Worm (Caenorhabditis elegans) whole organism, L1 larva: ENCODE results near the gene his-73.

Source experiments
- C16A3.4 ChIP-seq: fragments of 150-350 bp; optimal IDR thresholded peaks from 2 replicates; lab custom pipeline; 2014; ENCODE audit warnings: missing biosample characterization, missing genetic modification characterization
- C34B4.2 ChIP-seq: sonication (generic microtip); optimal IDR thresholded peaks from 2 replicates; lab custom pipeline; 2017; ENCODE audit warnings: mild to moderate bottlenecking, missing genetic modification characterization, missing compliant biosample characterization
- Y116A8C.19 ChIP-seq: sonication (generic microtip); optimal IDR thresholded peaks from 2 replicates; lab custom pipeline; 2016; ENCODE audit warnings: missing compliant biosample characterization, missing genetic modification characterization, borderline replicate concordance
- alr-1 ChIP-seq: fragments of 200-800 bp; sonication (Bioruptor generic); optimal IDR thresholded peaks from 2 replicates; lab custom pipeline; 2018; ENCODE audit warnings: borderline replicate concordance, mild to moderate bottlenecking, missing genetic modification characterization, missing compliant biosample characterization
- ceh-8 ChIP-seq: fragments of 200-800 bp; sonication (Bioruptor generic); optimal IDR thresholded peaks from 2 replicates; lab custom pipeline; 2018; ENCODE audit warnings: mild to moderate bottlenecking, missing genetic modification characterization, moderate library complexity, missing compliant biosample characterization
- ceh-90 ChIP-seq: sonication (generic microtip); optimal IDR thresholded peaks from 2 replicates; lab custom pipeline; 2016; ENCODE audit warnings: missing genetic modification characterization, missing compliant biosample characterization
- ces-1 ChIP-seq: fragments of 150-350 bp; optimal IDR thresholded peaks from 2 replicates; lab custom pipeline; 2014; ENCODE audit warnings: missing biosample characterization, missing genetic modification reagents, missing genetic modification characterization
- efl-1 ChIP-seq, 4 experiments: fragments of 150-350 bp; optimal IDR thresholded peaks in 3 of 4; peaks in 1 of 4; 1 replicate in 1 of 4; 2 replicates in 3 of 4; lab custom pipeline; 2014; ENCODE audit warnings: missing biosample characterization in 2 of 4, missing genetic modification characterization in 2 of 4, missing genetic modification reagents in 2 of 4
- efl-3 ChIP-seq: fragments of 200-800 bp; sonication (Bioruptor generic); optimal IDR thresholded peaks from 2 replicates; lab custom pipeline; 2018; ENCODE audit warnings: mild to moderate bottlenecking, missing genetic modification characterization, missing compliant biosample characterization
- egl-13 ChIP-seq: sonication (generic microtip); optimal IDR thresholded peaks from 2 replicates; lab custom pipeline; 2016; ENCODE audit warnings: missing genotype, missing genetic modification reagents, missing genetic modification characterization, missing compliant biosample characterization
- egl-27 ChIP-seq, 2 experiments: fragments of 150-350 bp in 1 of 2; sonication (generic microtip); optimal IDR thresholded peaks; 3 replicates each; lab custom pipeline; 2017 to 2018; ENCODE audit warnings: missing biosample characterization in 2 of 2, missing genetic modification characterization in 2 of 2, missing genetic modification reagents in 2 of 2
- elt-2 ChIP-seq: sonication (generic microtip); optimal IDR thresholded peaks from 2 replicates; lab custom pipeline; 2016; ENCODE audit warnings: missing genetic modification characterization, mild to moderate bottlenecking, inconsistent platforms, missing compliant biosample characterization, missing genetic modification reagents
- ets-5 ChIP-seq: fragments of 200-800 bp; sonication (Bioruptor generic); IDR thresholded peaks from 2 replicates; pipeline ENCODE4 v1.3.6; 2022; ENCODE audit warnings: missing genetic modification characterization, missing compliant biosample characterization
- fkh-10 ChIP-seq: sonication (generic microtip); optimal IDR thresholded peaks from 2 replicates; lab custom pipeline; 2017; ENCODE audit warnings: missing biosample characterization, missing genetic modification reagents, missing genetic modification characterization
- fkh-4 ChIP-seq: sonication (generic microtip); optimal IDR thresholded peaks from 2 replicates; lab custom pipeline; 2016; ENCODE audit warnings: missing compliant biosample characterization, missing genetic modification characterization, borderline replicate concordance
- fkh-8 ChIP-seq: sonication (generic microtip); optimal IDR thresholded peaks from 2 replicates; lab custom pipeline; 2016; ENCODE audit warnings: mild to moderate bottlenecking, missing genetic modification characterization, missing compliant biosample characterization
- fos-1 ChIP-seq: fragments of 150-350 bp; optimal IDR thresholded peaks from 2 replicates; lab custom pipeline; 2014; ENCODE audit warnings: missing biosample characterization, missing genetic modification characterization
- grh-1 ChIP-seq: fragments of 200-800 bp; sonication (Bioruptor generic); IDR thresholded peaks from 2 replicates; pipeline ENCODE4 v1.3.6; 2022; ENCODE audit warnings: missing genetic modification reagents, missing genetic modification characterization, missing compliant biosample characterization
- hlh-17 ChIP-seq: fragments of 200-800 bp; sonication (Bioruptor generic); optimal IDR thresholded peaks from 2 replicates; lab custom pipeline; 2018; ENCODE audit warnings: missing genetic modification characterization, mild to moderate bottlenecking, missing compliant biosample characterization, moderate library complexity, borderline replicate concordance
- hlh-4 ChIP-seq: sonication (generic microtip); optimal IDR thresholded peaks from 2 replicates; lab custom pipeline; 2016; ENCODE audit warnings: mild to moderate bottlenecking, missing genetic modification characterization, missing compliant biosample characterization
- isw-1 ChIP-seq: fragments of 200-800 bp; sonication (Bioruptor generic); IDR thresholded peaks from 2 replicates; pipeline ENCODE4 v1.3.6; 2022; ENCODE audit warnings: missing genetic modification characterization, missing compliant biosample characterization
- lin-39 ChIP-seq: fragments of 150-350 bp; optimal IDR thresholded peaks from 2 replicates; lab custom pipeline; 2014; ENCODE audit warnings: missing biosample characterization, missing genetic modification reagents, missing genetic modification characterization
- lir-3 ChIP-seq: sonication (generic microtip); optimal IDR thresholded peaks from 2 replicates; lab custom pipeline; 2016; ENCODE audit warnings: mild to moderate bottlenecking, missing genetic modification characterization, moderate library complexity, missing compliant biosample characterization; ENCODE audit not compliant: poor library complexity
- mef-2 ChIP-seq: fragments of 150-350 bp; optimal IDR thresholded peaks from 2 replicates; lab custom pipeline; 2014; ENCODE audit warnings: missing biosample characterization, missing genetic modification characterization
- nhr-11 ChIP-seq: fragments of 150-350 bp; optimal IDR thresholded peaks from 2 replicates; lab custom pipeline; 2014; ENCODE audit warnings: missing biosample characterization, missing genetic modification characterization
- nhr-12 ChIP-seq: sonication (generic microtip); optimal IDR thresholded peaks from 2 replicates; lab custom pipeline; 2017; ENCODE audit warnings: missing biosample characterization, missing genetic modification characterization
- nhr-28 ChIP-seq: fragments of 150-350 bp; optimal IDR thresholded peaks from 2 replicates; lab custom pipeline; 2014; ENCODE audit warnings: missing biosample characterization, missing genetic modification characterization
- nhr-71 ChIP-seq: sonication (generic microtip); optimal IDR thresholded peaks from 2 replicates; lab custom pipeline; 2016; ENCODE audit warnings: mild to moderate bottlenecking, missing genetic modification characterization, moderate library complexity, missing compliant biosample characterization
- nhr-76 ChIP-seq: sonication (generic microtip); optimal IDR thresholded peaks from 2 replicates; lab custom pipeline; 2017; ENCODE audit warnings: missing biosample characterization, missing genetic modification characterization
- nhr-85 ChIP-seq: sonication (generic microtip); peaks from one replicate; lab custom pipeline; 2016; ENCODE audit warnings: missing genetic modification characterization, inconsistent platforms, missing compliant biosample characterization
- nhr-90 ChIP-seq: sonication (generic microtip); optimal IDR thresholded peaks from 2 replicates; lab custom pipeline; 2016; ENCODE audit warnings: mild to moderate bottlenecking, missing genetic modification characterization, missing compliant biosample characterization; ENCODE audit not compliant: poor library complexity
- pag-3 ChIP-seq: sonication (generic microtip); optimal IDR thresholded peaks from 2 replicates; lab custom pipeline; 2017; ENCODE audit warnings: missing genetic modification characterization, mild to moderate bottlenecking, missing compliant biosample characterization, antibody characterized with exemption, borderline replicate concordance; ENCODE audit not compliant: insufficient read depth
- skn-1 ChIP-seq: fragments of 150-350 bp; optimal IDR thresholded peaks from 2 replicates; lab custom pipeline; 2014; ENCODE audit warnings: missing biosample characterization, missing genetic modification characterization
- snu-23 ChIP-seq: sonication (generic microtip); optimal IDR thresholded peaks from 2 replicates; lab custom pipeline; 2016; ENCODE audit warnings: missing genetic modification characterization, missing compliant biosample characterization
- sup-37 ChIP-seq: fragments of 200-800 bp; sonication (Bioruptor generic); optimal IDR thresholded peaks from 2 replicates; lab custom pipeline; 2018; ENCODE audit warnings: mild to moderate bottlenecking, missing genetic modification characterization, missing compliant biosample characterization
- swsn-7 ChIP-seq: sonication (generic microtip); optimal IDR thresholded peaks from 2 replicates; lab custom pipeline; 2016; ENCODE audit warnings: missing genetic modification characterization, missing compliant biosample characterization
- tbx-2 ChIP-seq: sonication (generic microtip); optimal IDR thresholded peaks from 2 replicates; lab custom pipeline; 2016; ENCODE audit warnings: missing genetic modification characterization, missing compliant biosample characterization
- tlp-1 ChIP-seq: fragments of 150-350 bp; optimal IDR thresholded peaks from 2 replicates; lab custom pipeline; 2014; ENCODE audit warnings: missing biosample characterization, missing genetic modification characterization
- unc-130 ChIP-seq: fragments of 150-350 bp; optimal IDR thresholded peaks from 2 replicates; lab custom pipeline; 2017; ENCODE audit warnings: missing biosample characterization, missing genetic modification characterization, inconsistent platforms
- unc-62 ChIP-seq: fragments of 150-350 bp; optimal IDR thresholded peaks from 2 replicates; lab custom pipeline; 2014; ENCODE audit warnings: missing biosample characterization, missing genetic modification reagents, missing genetic modification characterization
- vab-15 ChIP-seq: sonication (generic microtip); optimal IDR thresholded peaks from 2 replicates; lab custom pipeline; 2017; ENCODE audit warnings: missing genotype, mild to moderate bottlenecking, missing genetic modification characterization, missing compliant biosample characterization
- zip-4 ChIP-seq: fragments of 200-800 bp; sonication (Bioruptor generic); optimal IDR thresholded peaks from 2 replicates; lab custom pipeline; 2018; ENCODE audit warnings: mild to moderate bottlenecking, missing genetic modification characterization, moderate library complexity, missing compliant biosample characterization

his-73 gene

ce11 chrII:13195163-13195562 is 11.7 kb downstream of the his-73 start, which contains the start of gene lec-1 (continued):
- TF ChIP-seq swsn-7 (tag; lab: Kevin White, UChicago), result peak; percentile 48
- TF ChIP-seq efl-1 (optimal IDR thresholded peaks at IDR 0.05; lab: Kevin White, UChicago), result peak; percentile 64 to 77
- TF ChIP-seq efl-1 (GFP tag; optimal IDR thresholded peaks at IDR 0.05 in 1 of 2; lab: Kevin White, UChicago), result peak; percentile 15 to 50
- TF ChIP-seq unc-62 (GFP tag; lab: Kevin White, UChicago), result no peak
- TF ChIP-seq Y116A8C.19 (tag; lab: Kevin White, UChicago), result no peak
- no peak for TF ChIP-seq zip-4 (GFP tag; lab: Kevin White, UChicago)
- no peak for TF ChIP-seq nhr-90 (tag; lab: Kevin White, UChicago)
- peak; percentile 11 for TF ChIP-seq C16A3.4
- peak; percentile 80 for TF ChIP-seq nhr-85 (tag; lab: Kevin White, UChicago)
- TF ChIP-seq fkh-10 (GFP tag; lab: Kevin White, UChicago), result peak; percentile 5
- peak; percentile 46 for TF ChIP-seq fos-1 (tag; lab: Kevin White, UChicago)
- TF ChIP-seq tlp-1 (tag; lab: Kevin White, UChicago), result no peak
- TF ChIP-seq egl-13 (tag; lab: Kevin White, UChicago), result no peak
- TF ChIP-seq tbx-2 (tag; lab: Kevin White, UChicago), result peak; percentile 48
- no peak for TF ChIP-seq ceh-90 (tag; lab: Kevin White, UChicago)
- no peak for TF ChIP-seq efl-3 (GFP tag; lab: Kevin White, UChicago)
- no peak for TF ChIP-seq alr-1
- peak; percentile 3 for TF ChIP-seq elt-2
- no peak for TF ChIP-seq pag-3 (tag; lab: Kevin White, UChicago)
- no peak for TF ChIP-seq mef-2
- peak; percentile 7 for TF ChIP-seq lir-3 (tag; lab: Kevin White, UChicago)
- TF ChIP-seq C34B4.2 (tag; lab: Kevin White, UChicago), result no peak
- no peak for TF ChIP-seq lin-39 (tag; lab: Kevin White, UChicago)
- TF ChIP-seq nhr-76 (tag; lab: Kevin White, UChicago), result no peak
- no peak for TF ChIP-seq hlh-4 (tag; lab: Kevin White, UChicago)
- no peak for TF ChIP-seq fkh-4 (tag; lab: Kevin White, UChicago)
- peak; percentile 71 for TF ChIP-seq snu-23 (GFP tag; lab: Kevin White, UChicago)
- TF ChIP-seq ceh-8 (GFP tag; lab: Kevin White, UChicago), result no peak
- no peak for TF ChIP-seq nhr-11 (tag; lab: Kevin White, UChicago)
- no peak for TF ChIP-seq egl-27 (tag; optimal IDR thresholded peaks at IDR 0.05; lab: Kevin White, UChicago)
- no peak for TF ChIP-seq sup-37
- no peak for TF ChIP-seq ets-5 (GFP tag; lab: Robert Waterston, UW)
- TF ChIP-seq skn-1 (tag; lab: Kevin White, UChicago), result peak; percentile 12
- TF ChIP-seq grh-1 (GFP tag; lab: Robert Waterston, UW), result no peak
- no peak for TF ChIP-seq nhr-28 (tag; lab: Kevin White, UChicago)
- TF ChIP-seq isw-1 (GFP tag; lab: Robert Waterston, UW), result no peak
- TF ChIP-seq vab-15 (tag; lab: Kevin White, UChicago), result no peak
- no peak for TF ChIP-seq unc-130 (tag; lab: Kevin White, UChicago)
- peak; percentile 70 for TF ChIP-seq nhr-71 (tag; lab: Kevin White, UChicago)
- TF ChIP-seq nhr-12 (tag; lab: Kevin White, UChicago), result no peak
- TF ChIP-seq ces-1 (GFP tag; lab: Kevin White, UChicago), result no peak
- no peak for TF ChIP-seq hlh-17 (GFP tag; lab: Kevin White, UChicago)
- peak; percentile 50 for TF ChIP-seq fkh-8 (tag; lab: Kevin White, UChicago)
